Fruit fly (Drosophila melanogaster) whole organism, embryonic: ENCODE measurements around the gene kay.

ENCODE experiments used
- Ada2b ChIP-seq: fragments of 200-800 bp; sonication (Bioruptor generic); IDR thresholded peaks from 2 replicates; pipeline ENCODE4 v1.3.6; 2022; ENCODE audit warnings: missing biosample characterization, missing genetic modification characterization
- Atf6 ChIP-seq: fragments of 200-800 bp; sonication (Bioruptor generic); IDR thresholded peaks from 2 replicates; pipeline ENCODE4 v1.3.6; 2022; ENCODE audit warnings: missing biosample characterization, missing genetic modification characterization
- CG11456 ChIP-seq: fragments of 200-800 bp; sonication (Bioruptor generic); IDR thresholded peaks from 3 replicates; pipeline ENCODE4 v1.3.6; 2022; ENCODE audit warnings: missing biosample characterization, missing genetic modification characterization
- CG11504 ChIP-seq: fragments of 200-800 bp; sonication (Bioruptor generic); optimal IDR thresholded peaks from 3 replicates; lab custom pipeline; 2019; ENCODE audit warnings: missing biosample characterization, mild to moderate bottlenecking, missing genetic modification characterization, moderate library complexity
- CG14014 ChIP-seq: fragments of 200-800 bp; sonication (Bioruptor generic); IDR thresholded peaks from 2 replicates; pipeline ENCODE4 v1.3.6; 2022; ENCODE audit warnings: missing biosample characterization, missing genetic modification characterization
- CG15011 ChIP-seq: fragments of 200-800 bp; sonication (Bioruptor generic); optimal IDR thresholded peaks from 3 replicates; lab custom pipeline; 2018; ENCODE audit warnings: missing biosample characterization, mild to moderate bottlenecking, missing genetic modification characterization
- CG17186 ChIP-seq: fragments of 200-800 bp; sonication (Bioruptor generic); optimal IDR thresholded peaks from 3 replicates; lab custom pipeline; 2017; ENCODE audit warnings: missing biosample characterization, missing genetic modification reagents, missing genetic modification characterization
- CG17359 ChIP-seq: fragments of 200-800 bp; sonication (Bioruptor generic); optimal IDR thresholded peaks from 3 replicates; lab custom pipeline; 2018; ENCODE audit warnings: missing biosample characterization, mild to moderate bottlenecking, missing genetic modification characterization, moderate library complexity
- CG32767 ChIP-seq: fragments of 200-800 bp; sonication (Bioruptor generic); IDR thresholded peaks from 2 replicates; pipeline ENCODE4 v1.3.6; 2022; ENCODE audit warnings: missing biosample characterization, missing genetic modification characterization
- CG3726 ChIP-seq: fragments of 200-800 bp; sonication (Bioruptor generic); IDR thresholded peaks from 3 replicates; pipeline ENCODE4, ENCODE4 v1.3.6; 2022; ENCODE audit warnings: missing biosample characterization, missing genetic modification characterization
- CG3838 ChIP-seq: fragments of 200-800 bp; sonication (Bioruptor generic); optimal IDR thresholded peaks from 3 replicates; lab custom pipeline; 2016; ENCODE audit warnings: missing biosample characterization, missing genetic modification characterization
- CG6272 ChIP-seq: fragments of 200-800 bp; sonication (Bioruptor generic); IDR thresholded peaks from 2 replicates; pipeline ENCODE4 v1.3.6; 2022; ENCODE audit warnings: missing biosample characterization, missing genetic modification characterization
- CG6689 ChIP-seq: fragments of 200-800 bp; sonication (Bioruptor generic); IDR thresholded peaks from 2 replicates; pipeline ENCODE4 v1.3.6; 2022; ENCODE audit warnings: missing biosample characterization, missing genetic modification characterization
- CG7928 ChIP-seq: fragments of 200-800 bp; sonication (Bioruptor generic); optimal IDR thresholded peaks from 2 replicates; lab custom pipeline; 2017; ENCODE audit warnings: missing biosample characterization, mild to moderate bottlenecking, missing genetic modification characterization
- CG8388 ChIP-seq: fragments of 200-800 bp; sonication (Bioruptor generic); optimal IDR thresholded peaks from 2 replicates; lab custom pipeline; 2019; ENCODE audit warnings: missing biosample characterization, mild to moderate bottlenecking, missing genetic modification characterization, moderate library complexity
- CG8765 ChIP-seq: fragments of 200-800 bp; sonication (Bioruptor generic); IDR thresholded peaks from 2 replicates; pipeline ENCODE4 v1.3.6; 2022; ENCODE audit warnings: missing biosample characterization, missing genetic modification characterization
- CG9932 ChIP-seq: fragments of 200-800 bp; sonication (Bioruptor generic); IDR thresholded peaks from 2 replicates; pipeline ENCODE4 v1.3.6; 2022; ENCODE audit warnings: missing biosample characterization, missing genetic modification characterization
- CTCF ChIP-seq: fragments of 200-800 bp; sonication (Bioruptor generic); optimal IDR thresholded peaks from 2 replicates; lab custom pipeline; 2017; ENCODE audit warnings: missing biosample characterization, mild to moderate bottlenecking, missing genetic modification characterization, moderate library complexity
- Eip74EF ChIP-seq, 2 experiments: fragments of 200-800 bp in 1 of 2; fragments of >200 bp in 1 of 2; sonication (Bioruptor generic) in 1 of 2; optimal IDR thresholded peaks; 2 replicates each; lab custom pipeline; 2017 to 2019; ENCODE audit warnings: missing biosample characterization in 2 of 2, missing genetic modification characterization in 2 of 2, mild to moderate bottlenecking in 1 of 2, moderate library complexity in 1 of 2
- Elba2 ChIP-seq: fragments of 200-800 bp; sonication (Bioruptor generic); optimal IDR thresholded peaks from 3 replicates; lab custom pipeline; 2016; ENCODE audit warnings: missing biosample characterization, missing genetic modification characterization
- Ets97D ChIP-seq: fragments of 200-800 bp; sonication (Bioruptor generic); optimal IDR thresholded peaks from 3 replicates; lab custom pipeline; 2016; ENCODE audit warnings: missing biosample characterization, missing genetic modification characterization
- Fer1 ChIP-seq: fragments of 200-800 bp; sonication (Bioruptor generic); optimal IDR thresholded peaks from 2 replicates; lab custom pipeline; 2017; ENCODE audit warnings: missing biosample characterization, mild to moderate bottlenecking, missing genetic modification characterization
- HLH3B ChIP-seq: fragments of 200-800 bp; sonication (Bioruptor generic); IDR thresholded peaks from 2 replicates; pipeline ENCODE4 v1.3.6; 2022; ENCODE audit warnings: missing biosample characterization, missing genetic modification characterization
- NK7.1 ChIP-seq: fragments of 200-800 bp; sonication (Bioruptor generic); optimal IDR thresholded peaks from 3 replicates; lab custom pipeline; 2016; ENCODE audit warnings: missing biosample characterization, missing genetic modification characterization
- Nf-YB ChIP-seq: fragments of 200-800 bp; sonication (Bioruptor generic); optimal IDR thresholded peaks from 3 replicates; lab custom pipeline; 2019; ENCODE audit warnings: missing biosample characterization, mild to moderate bottlenecking, missing genetic modification characterization, moderate library complexity
- Nf-YC ChIP-seq: fragments of 200-800 bp; optimal IDR thresholded peaks from 3 replicates; lab custom pipeline; 2019; ENCODE audit warnings: missing biosample characterization, mild to moderate bottlenecking, missing genetic modification characterization, moderate library complexity
- Xrp1 ChIP-seq: fragments of 200-800 bp; sonication (Bioruptor generic); IDR thresholded peaks from 2 replicates; pipeline ENCODE4 v1.3.6; 2022; ENCODE audit warnings: missing biosample characterization, missing genetic modification characterization
- aop ChIP-seq: fragments of 200-800 bp; sonication (Bioruptor generic); IDR thresholded peaks from 2 replicates; pipeline ENCODE4 v1.3.6; 2022; ENCODE audit warnings: missing biosample characterization, missing genetic modification characterization
- ase ChIP-seq: fragments of 200-800 bp; sonication (Bioruptor generic); IDR thresholded peaks from 3 replicates; pipeline ENCODE4 v1.3.6; 2022; ENCODE audit warnings: missing biosample characterization, missing genetic modification characterization
- bab2 ChIP-seq: fragments of 200-800 bp; sonication (Bioruptor generic); optimal IDR thresholded peaks from 2 replicates; lab custom pipeline; 2016; ENCODE audit warnings: missing biosample characterization, missing genetic modification characterization
- ci ChIP-seq: fragments of 200-800 bp; sonication (Bioruptor generic); IDR thresholded peaks from 3 replicates; pipeline ENCODE4 v1.3.6; 2022; ENCODE audit warnings: missing biosample characterization, missing genetic modification characterization
- crc ChIP-seq: fragments of 200-800 bp; sonication (Bioruptor generic); optimal IDR thresholded peaks from 2 replicates; lab custom pipeline; 2016; ENCODE audit warnings: missing biosample characterization, missing genetic modification characterization
- crp ChIP-seq, 2 experiments: fragments of 200-800 bp; sonication (Bioruptor generic); optimal IDR thresholded peaks; 2 replicates in 1 of 2; 3 replicates in 1 of 2; lab custom pipeline; 2017; ENCODE audit warnings: missing biosample characterization in 2 of 2, missing genetic modification characterization in 2 of 2, mild to moderate bottlenecking in 1 of 2, moderate library complexity in 1 of 2
- cwo ChIP-seq: fragments of 200-800 bp; sonication (Bioruptor generic); optimal IDR thresholded peaks from 3 replicates; lab custom pipeline; 2017; ENCODE audit warnings: missing biosample characterization, missing genetic modification characterization, mild to moderate bottlenecking, moderate library complexity, missing genetic modification reagents
- esg ChIP-seq: fragments of 200-800 bp; sonication (Bioruptor generic); conservative IDR thresholded peaks from 2 replicates; pipeline ENCODE4 v1.3.6; 2022; ENCODE audit warnings: missing biosample characterization, missing genetic modification characterization
- fd96Cb ChIP-seq: fragments of 200-800 bp; sonication (Bioruptor generic); optimal IDR thresholded peaks from 2 replicates; lab custom pipeline; 2018; ENCODE audit warnings: missing biosample characterization, mild to moderate bottlenecking, missing genetic modification characterization, moderate library complexity
- ham ChIP-seq: fragments of 200-800 bp; sonication (Bioruptor generic); IDR thresholded peaks from 2 replicates; pipeline ENCODE4 v1.3.6; 2022; ENCODE audit warnings: missing biosample characterization, missing genetic modification characterization
- hth ChIP-seq: fragments of >200 bp; optimal IDR thresholded peaks from 2 replicates; lab custom pipeline; 2017; ENCODE audit warnings: inconsistent platforms
- ind ChIP-seq: fragments of 200-800 bp; sonication (Bioruptor generic); optimal IDR thresholded peaks from 3 replicates; lab custom pipeline; 2016; ENCODE audit warnings: missing biosample characterization, missing genetic modification characterization
- kay ChIP-seq: fragments of 200-800 bp; sonication (Bioruptor generic); optimal IDR thresholded peaks from 2 replicates; lab custom pipeline; 2016; ENCODE audit warnings: missing biosample characterization, missing genetic modification characterization
- luna ChIP-seq: fragments of 200-800 bp; sonication (Bioruptor generic); optimal IDR thresholded peaks from 2 replicates; lab custom pipeline; 2016; ENCODE audit warnings: missing biosample characterization, missing genetic modification characterization
- nerfin-1 ChIP-seq: fragments of 200-800 bp; sonication (Bioruptor generic); optimal IDR thresholded peaks from 3 replicates; lab custom pipeline; 2019; ENCODE audit warnings: missing biosample characterization, mild to moderate bottlenecking, missing genetic modification characterization, moderate library complexity
- row ChIP-seq: fragments of 200-800 bp; sonication (Bioruptor generic); IDR thresholded peaks from 3 replicates; pipeline ENCODE4 v1.3.6; 2022; ENCODE audit warnings: missing biosample characterization, missing genetic modification characterization
- salm ChIP-seq: fragments of 200-800 bp; sonication (Bioruptor generic); optimal IDR thresholded peaks from 2 replicates; lab custom pipeline; 2018; ENCODE audit warnings: missing biosample characterization, mild to moderate bottlenecking, missing genetic modification characterization
- seq ChIP-seq: fragments of 200-800 bp; sonication (Bioruptor generic); IDR thresholded peaks from 2 replicates; pipeline ENCODE4 v1.3.6; 2022; ENCODE audit warnings: missing biosample characterization, missing genetic modification characterization
- slou ChIP-seq: fragments of 200-800 bp; sonication (Bioruptor generic); optimal IDR thresholded peaks from 3 replicates; lab custom pipeline; 2016; ENCODE audit warnings: missing biosample characterization, missing genetic modification characterization
- sqz ChIP-seq: fragments of 200-800 bp; sonication (Bioruptor generic); optimal IDR thresholded peaks from 3 replicates; lab custom pipeline; 2018; ENCODE audit warnings: missing biosample characterization, mild to moderate bottlenecking, missing genetic modification characterization
- stwl ChIP-seq: fragments of 200-800 bp; sonication (Bioruptor generic); optimal IDR thresholded peaks from 3 replicates; lab custom pipeline; 2018; ENCODE audit warnings: missing biosample characterization, mild to moderate bottlenecking, missing genetic modification characterization, moderate library complexity
- vvl ChIP-seq: fragments of 200-800 bp; sonication (Bioruptor generic); IDR thresholded peaks from 2 replicates; pipeline ENCODE4 v1.3.6; 2022; ENCODE audit warnings: missing biosample characterization, missing genetic modification characterization
- yki ChIP-seq: fragments of >200 bp; optimal IDR thresholded peaks from 3 replicates; lab custom pipeline; 2018

kay gene

DNA sequence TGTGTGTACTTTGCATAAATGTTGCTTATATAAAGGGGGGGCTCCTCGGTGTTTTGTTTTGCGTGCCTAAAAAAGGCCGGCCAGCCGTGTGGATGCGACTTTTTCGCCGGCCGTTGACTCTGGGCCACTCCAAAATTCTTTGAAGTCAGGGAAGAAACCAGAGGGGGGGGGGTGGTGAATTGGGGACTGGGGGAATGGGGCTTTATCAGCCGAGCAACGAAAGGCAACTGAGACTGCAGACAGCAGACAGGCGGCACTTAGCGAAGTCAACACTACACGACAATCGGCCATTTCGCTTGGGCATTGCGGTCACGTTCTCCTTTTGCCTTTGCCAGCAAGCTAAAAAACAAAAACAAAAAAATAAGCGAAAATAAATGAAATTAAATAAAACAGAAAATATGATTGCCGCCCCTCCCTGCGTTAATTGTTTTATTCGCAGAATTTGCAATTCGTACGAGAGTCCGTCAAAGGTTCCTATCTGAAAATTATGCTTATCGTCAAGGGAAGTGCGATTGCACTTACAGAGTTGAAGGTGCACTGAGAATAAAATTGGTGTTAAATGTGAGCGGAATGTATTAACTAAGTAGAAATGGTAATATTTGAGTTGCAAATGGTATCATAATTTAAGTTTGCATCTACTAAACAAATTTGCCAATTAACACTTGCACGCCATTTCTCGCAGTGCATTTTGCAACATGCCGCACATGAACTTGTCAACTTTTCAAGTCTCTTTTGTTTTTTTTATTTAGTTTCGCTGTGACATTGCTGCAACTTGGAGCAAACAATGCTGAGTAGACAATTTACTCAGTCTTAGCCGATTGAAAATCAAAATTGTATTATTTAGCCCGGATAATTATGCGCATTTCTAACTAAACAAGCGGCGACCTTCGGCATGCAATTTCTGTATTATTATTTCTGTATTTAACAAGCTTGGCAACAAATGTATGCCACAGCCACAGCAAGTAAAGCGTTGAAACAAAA is 20.5 kb downstream of the kay start (continued):
- TF ChIP-seq CG17359 (tag; lab: Kevin White, UChicago) (peak; percentile 14), nerfin-1 (no peak), ase (no peak), CG15011 (GFP tag; lab: Kevin White, UChicago) (no peak), CG3838 (GFP tag; lab: Kevin White, UChicago) (no peak), kay (GFP tag; lab: Kevin White, UChicago) (peak; percentile 5), bab2 (GFP tag; lab: Kevin White, UChicago) (peak; percentile 18), Eip74EF (GFP tag; optimal IDR thresholded peaks at IDR 0.05; lab: Kevin White, UChicago) (no peak), CG8388 (GFP tag; lab: Kevin White, UChicago) (no peak), CG14014 (GFP tag; lab: Robert Waterston, UW) (0 out of 2 replicates have a peak, but pooled peaks have one; percentile 26), aop (GFP tag; lab: Robert Waterston, UW) (no peak), salm (tag; lab: Kevin White, UChicago) (no peak), crp (GFP tag; optimal IDR thresholded peaks at IDR 0.05; lab: Kevin White, UChicago) (no peak), ci (peak; percentile 54; the same call in 2 of the 3 replicates), CG32767 (GFP tag; lab: Robert Waterston, UW) (no peak), CG6272 (GFP tag; lab: Robert Waterston, UW) (no peak), ind (peak; percentile 16), CG11456 (GFP tag; lab: Robert Waterston, UW) (no peak), Nf-YB (no peak), CG3726 (GFP tag; lab: Robert Waterston, UW) (0 out of 3 replicates have a peak, but pooled peaks have one; percentile 47), seq (GFP tag; lab: Robert Waterston, UW) (peak; percentile 36; the same call in 1 of the 2 replicates), sqz (GFP tag; lab: Kevin White, UChicago) (no peak), stwl (tag; lab: Kevin White, UChicago) (no peak), ham (GFP tag; lab: Robert Waterston, UW) (no peak), CG11504 (peak; percentile 43), Elba2 (no peak), slou (no peak), CG6689 (GFP tag; lab: Robert Waterston, UW) (peak; percentile 14; the same call in 1 of the 2 replicates), CG8765 (no peak), CTCF (GFP tag; lab: Kevin White, UChicago) (no peak), fd96Cb (tag; lab: Kevin White, UChicago) (peak; percentile 14), luna (GFP tag; lab: Kevin White, UChicago) (no peak), Ada2b (GFP tag; lab: Robert Waterston, UW) (peak; percentile 24; the same call in 1 of the 2 replicates), Nf-YC (no peak), Atf6 (GFP tag; lab: Robert Waterston, UW) (peak; percentile 26; the same call in 1 of the 2 replicates), vvl (peak; percentile 66), HLH3B (GFP tag; lab: Robert Waterston, UW) (peak; percentile 26; the same call in 1 of the 2 replicates), Fer1 (GFP tag; lab: Kevin White, UChicago) (no peak), crc (GFP tag; lab: Kevin White, UChicago) (no peak), CG17186 (GFP tag; lab: Kevin White, UChicago) (no peak), CG9932 (GFP tag; lab: Robert Waterston, UW) (no peak), Ets97D (GFP tag; lab: Kevin White, UChicago) (no peak), Xrp1 (GFP tag; lab: Robert Waterston, UW) (peak; percentile 43; the same call in 1 of the 2 replicates), esg (GFP tag; lab: Robert Waterston, UW) (no peak; the same call in 1 of the 2 replicates), CG7928 (no peak), row (0 out of 3 replicates have a peak, but pooled peaks have one; percentile 31), NK7.1 (no peak), cwo (GFP tag; lab: Kevin White, UChicago) (no peak), yki (no peak), hth (no peak)
